Worm (Caenorhabditis elegans) whole organism, mixed stage, embryonic: ENCODE measurements around the gene Y45G5AM.5.

ENCODE experiments used
- elt-3 ChIP-seq: fragments of 150-350 bp; optimal IDR thresholded peaks from 2 replicates; lab custom pipeline; 2014; ENCODE audit warnings: missing biosample characterization, missing genetic modification characterization
- snpc-4 ChIP-seq: fragments of 150-350 bp; optimal IDR thresholded peaks from 2 replicates; lab custom pipeline; 2014; ENCODE audit warnings: missing biosample characterization, missing genetic modification characterization

DNA sequence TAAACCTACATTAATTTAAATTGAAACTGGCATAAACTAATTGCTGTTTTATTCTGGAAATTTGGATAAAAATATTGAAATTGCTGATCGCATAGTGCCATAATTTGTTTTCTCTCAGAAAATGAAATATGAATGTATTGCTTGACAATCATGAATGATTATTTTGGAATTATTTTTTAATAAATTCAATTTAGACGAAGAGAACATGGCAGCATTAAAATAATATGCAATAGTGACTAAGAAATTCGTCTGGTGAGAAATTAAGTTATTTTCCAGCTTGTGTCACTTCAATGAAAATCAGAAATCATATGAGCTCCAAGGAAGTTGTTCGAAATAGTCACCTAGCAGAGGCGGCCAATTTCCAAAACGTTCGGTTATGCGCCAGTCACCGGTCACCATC is 45.6 kb upstream of the Y45G5AM.5 start, which contains the start of gene srw-133:
- TF ChIP-seq elt-3 (tag; lab: Kevin White, UChicago) (no peak), snpc-4 (tag; lab: Kevin White, UChicago) (no peak)
